Fruit fly (Drosophila melanogaster) whole organism, embryonic: Measurements from ENCODE around the gene CG43759.
A peak's percentile ranks its signal among the peaks of the same experiment; 100 is the strongest.

Source experiments
- CG13296 ChIP-seq: fragments of 200-800 bp; sonication (Bioruptor generic); optimal IDR thresholded peaks from 3 replicates; lab custom pipeline; 2018; ENCODE audit warnings: missing biosample characterization, mild to moderate bottlenecking, missing genetic modification characterization
- Dfd ChIP-seq, 2 experiments: fragments of >200 bp; optimal IDR thresholded peaks; 2 replicates each; lab custom pipeline; 2017; ENCODE audit warnings: missing biosample characterization in 2 of 2, missing genetic modification characterization in 2 of 2
- Ptx1 ChIP-seq: fragments of 200-800 bp; sonication (Bioruptor generic); IDR thresholded peaks from 2 replicates; pipeline ENCODE4 v1.3.6; 2022; ENCODE audit warnings: missing biosample characterization, missing genetic modification characterization
- ftz-f1 ChIP-seq: fragments of 200-800 bp; sonication (Bioruptor generic); optimal IDR thresholded peaks from 2 replicates; lab custom pipeline; 2016; ENCODE audit warnings: missing biosample characterization, missing genetic modification characterization
- lbe ChIP-seq: fragments of 200-800 bp; sonication (Bioruptor generic); optimal IDR thresholded peaks from 2 replicates; lab custom pipeline; 2016; ENCODE audit warnings: missing biosample characterization, mild to moderate bottlenecking, missing genetic modification characterization

DNA sequence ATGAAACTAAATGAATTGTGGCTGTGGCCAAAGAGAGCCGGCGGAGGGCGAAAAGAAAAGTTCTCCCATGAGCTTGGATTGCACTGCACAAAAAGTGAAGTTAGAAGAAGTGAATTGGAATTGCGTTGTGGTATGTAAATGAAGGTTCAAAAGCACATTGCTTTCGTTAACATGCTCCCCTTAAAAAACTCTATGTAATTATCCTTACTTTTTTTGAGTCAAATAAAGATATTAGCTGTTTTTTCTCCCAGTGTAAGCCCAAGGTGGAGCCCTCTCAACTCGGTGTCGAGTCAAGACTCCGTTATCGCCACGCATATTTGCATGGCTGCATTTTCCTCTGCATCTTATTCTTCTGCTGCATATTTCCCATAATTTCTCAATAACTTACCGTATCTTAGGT lies 6.6 kb upstream of the CG43759 start:
- no peak for TF ChIP-seq CG13296 (GFP tag; lab: Kevin White, UChicago)
- no peak for TF ChIP-seq ftz-f1 (GFP tag; lab: Kevin White, UChicago)
- no peak for TF ChIP-seq Dfd (GFP tag; optimal IDR thresholded peaks at IDR 0.05; lab: Kevin White, UChicago)
- TF ChIP-seq Ptx1 (GFP tag; lab: Robert Waterston, UW): peak; percentile 45
- no peak for TF ChIP-seq lbe
